Worm (Caenorhabditis elegans): ENCODE measurements around the gene best-24.

The best-24 gene

ce11 chrIII:7917667-7918066, 16.8 kb downstream of the best-24 start, which contains the start of gene gly-3:
TSS of gene gly-3 (minus strand) at chrIII:7917767.
- TF ChIP-seq T22C8.4 (GFP tag; IDR thresholded peaks at IDR 0.05) (no peak), flt-1 (GFP tag; IDR thresholded peaks at IDR 0.05) (no peak), ztf-29 (GFP tag; IDR thresholded peaks at IDR 0.05) (no peak), ztf-23 (GFP tag; IDR thresholded peaks at IDR 0.05) (no peak)

DNA sequence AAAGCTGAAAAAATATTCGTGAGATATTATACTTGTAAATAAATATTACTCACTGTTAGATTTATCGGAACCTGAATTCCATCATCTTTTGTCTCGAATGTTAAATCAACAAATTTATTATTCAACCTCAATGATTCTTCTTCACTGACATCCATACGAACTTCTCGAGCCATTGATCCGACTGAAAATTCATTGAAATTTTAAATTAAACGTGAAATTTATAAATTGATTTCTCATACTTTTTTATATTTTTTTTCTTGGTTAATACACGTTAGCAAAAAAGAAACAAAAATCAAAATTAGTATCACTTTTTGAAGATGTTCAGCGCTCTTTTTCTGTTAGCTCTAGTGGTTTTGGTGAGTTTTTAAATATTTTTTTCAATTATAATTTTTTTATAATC, 19.0 kb downstream of the best-24 start, which contains the start of gene C29E4.14:
C29E4.14 (plus strand) TSS at position 301 of the 400 bp plus-strand sequence.
- TF ChIP-seq flt-1 (GFP tag; IDR thresholded peaks at IDR 0.05) (no peak), cog-1 (tag; optimal IDR thresholded peaks at IDR 0.05) (no peak), ref-1 (GFP tag; conservative IDR thresholded peaks at IDR 0.05) (no peak)

DNA sequence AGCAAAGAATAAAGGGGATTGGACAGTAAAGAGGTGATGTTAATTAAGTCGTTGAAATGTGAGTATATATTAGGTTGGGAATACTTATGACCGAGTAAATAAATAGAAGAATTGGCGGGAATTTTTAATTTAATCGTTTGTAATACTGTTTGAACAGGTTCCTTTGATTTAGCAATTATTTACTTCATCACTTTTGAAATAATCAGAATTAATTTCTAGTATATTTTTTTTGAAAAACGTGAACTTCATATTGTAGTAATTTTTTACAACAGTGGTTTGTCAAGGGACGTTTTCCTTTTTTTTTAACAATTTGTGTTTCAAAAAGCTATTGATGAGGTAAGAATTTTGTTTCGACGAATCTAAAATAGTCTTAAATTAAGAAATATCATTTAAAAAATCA, 21.4 kb downstream of the best-24 start, which contains the start of gene C29E4.17:
C29E4.17 (plus strand) TSS at position 301 of the 400 bp plus-strand sequence.
- TF ChIP-seq flt-1 (GFP tag; IDR thresholded peaks at IDR 0.05) = no peak
- no peak for TF ChIP-seq ztf-23 (GFP tag; IDR thresholded peaks at IDR 0.05)
- TF ChIP-seq ref-1 (GFP tag; conservative IDR thresholded peaks at IDR 0.05) = no peak

- TF ChIP-seq cog-1 (tag; optimal IDR thresholded peaks at IDR 0.05) (no peak), med-1 (GFP tag; optimal IDR thresholded peaks at IDR 0.05; ENCODE audit: insufficient read depth) (no peak), ztf-29 (GFP tag; IDR thresholded peaks at IDR 0.05) (no peak), tab-1 (GFP tag; IDR thresholded peaks at IDR 0.05) (no peak), flt-1 (GFP tag; IDR thresholded peaks at IDR 0.05) (no peak), ztf-23 (GFP tag; IDR thresholded peaks at IDR 0.05) (no peak), T22C8.4 (GFP tag; IDR thresholded peaks at IDR 0.05) (no peak), ref-1 (GFP tag; conservative IDR thresholded peaks at IDR 0.05) (no peak), klf-2 (GFP tag; conservative IDR thresholded peaks at IDR 0.05) (no peak)
These were observed 24.0 kb downstream of the best-24 start, which contains the start of gene tag-250 for ce11 chrIII:7924821-7925220. TSS of gene tag-250 (minus strand) at chrIII:7924921.

DNA sequence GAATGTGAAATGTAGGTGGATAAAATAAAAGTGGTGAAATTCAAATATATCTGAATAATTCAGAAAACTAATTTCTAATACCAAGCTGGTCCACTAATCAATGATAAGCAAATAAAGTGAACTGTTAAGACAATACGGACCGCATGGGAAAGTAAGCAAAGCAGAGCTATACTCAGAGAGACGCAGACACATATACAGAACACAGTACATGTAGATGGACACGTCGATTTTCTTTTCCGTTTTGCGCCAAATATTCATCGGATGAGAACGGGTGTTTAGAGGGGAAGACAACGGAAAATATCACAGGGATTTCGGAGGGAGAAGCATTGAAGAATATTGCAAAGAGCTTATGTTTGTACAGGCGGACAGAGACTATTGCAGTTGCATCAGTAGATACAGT, 25.1 kb downstream of the best-24 start:
- TF ChIP-seq cog-1 (tag; optimal IDR thresholded peaks at IDR 0.05) (no peak), ztf-29 (GFP tag; IDR thresholded peaks at IDR 0.05) (no peak), ref-1 (GFP tag; conservative IDR thresholded peaks at IDR 0.05) (no peak), klf-2 (GFP tag; conservative IDR thresholded peaks at IDR 0.05) (no peak), flt-1 (GFP tag; IDR thresholded peaks at IDR 0.05) (no peak), med-1 (GFP tag; optimal IDR thresholded peaks at IDR 0.05; ENCODE audit: insufficient read depth) (no peak)

ce11 chrIII:7928549-7929129, 27.8 kb downstream of the best-24 start, which contains the start of the genes C29E4.13 and npp-15:
TSS of gene C29E4.13 (minus strand) at chrIII:7928717.
TSS of gene npp-15 (plus strand) at chrIII:7929043.
- TF ChIP-seq ztf-29 (GFP tag; IDR thresholded peaks at IDR 0.05) (no peak), klf-2 (GFP tag; conservative IDR thresholded peaks at IDR 0.05) (no peak), cog-1 (tag; optimal IDR thresholded peaks at IDR 0.05) (no peak), flt-1 (GFP tag; IDR thresholded peaks at IDR 0.05) (no peak), T22C8.4 (GFP tag; IDR thresholded peaks at IDR 0.05) (no peak)

- TF ChIP-seq ztf-23 (GFP tag; IDR thresholded peaks at IDR 0.05) (no peak), T22C8.4 (GFP tag; IDR thresholded peaks at IDR 0.05) (no peak), klf-2 (GFP tag; conservative IDR thresholded peaks at IDR 0.05) (no peak), ref-1 (GFP tag; conservative IDR thresholded peaks at IDR 0.05) (no peak), cog-1 (tag; optimal IDR thresholded peaks at IDR 0.05) (no peak)
These were observed 32.4 kb downstream of the best-24 start, which contains the start of gene ran-2 for ce11 chrIII:7933235-7933634. TSS of gene ran-2 (plus strand) at chrIII:7933535.

DNA sequence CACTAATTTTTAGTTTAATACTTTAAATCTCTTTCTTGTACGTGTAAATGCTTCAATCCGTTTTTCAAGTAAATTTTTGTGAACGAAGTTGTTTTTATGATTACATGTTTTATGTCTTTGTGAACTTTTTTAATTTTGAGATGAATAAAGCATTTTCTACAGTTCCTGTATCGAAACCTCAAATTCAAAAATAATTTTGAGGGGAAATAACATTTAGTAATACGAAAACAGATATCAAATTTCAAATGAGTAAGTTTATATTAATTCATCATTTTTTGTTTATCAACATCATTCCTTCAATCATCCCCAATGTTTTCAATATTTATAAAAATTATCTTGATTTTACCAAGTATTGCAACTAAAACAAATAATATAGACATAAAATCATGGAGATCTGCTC, 36.7 kb downstream of the best-24 start, which contains the start of gene C29E4.10:
C29E4.10 (plus strand) TSS at position 301 of the 400 bp plus-strand sequence.
- TF ChIP-seq ref-1 (GFP tag; conservative IDR thresholded peaks at IDR 0.05) = no peak
- TF ChIP-seq T22C8.4 (GFP tag; IDR thresholded peaks at IDR 0.05) = no peak
- no peak for TF ChIP-seq flt-1 (GFP tag; IDR thresholded peaks at IDR 0.05)
- TF ChIP-seq ztf-23 (GFP tag; IDR thresholded peaks at IDR 0.05) = no peak
- TF ChIP-seq ztf-29 (GFP tag; IDR thresholded peaks at IDR 0.05) = no peak
- TF ChIP-seq tab-1 (GFP tag; IDR thresholded peaks at IDR 0.05) = no peak
- TF ChIP-seq med-1 (GFP tag; optimal IDR thresholded peaks at IDR 0.05; ENCODE audit: insufficient read depth) = no peak
- no peak for TF ChIP-seq klf-2 (GFP tag; conservative IDR thresholded peaks at IDR 0.05)

DNA sequence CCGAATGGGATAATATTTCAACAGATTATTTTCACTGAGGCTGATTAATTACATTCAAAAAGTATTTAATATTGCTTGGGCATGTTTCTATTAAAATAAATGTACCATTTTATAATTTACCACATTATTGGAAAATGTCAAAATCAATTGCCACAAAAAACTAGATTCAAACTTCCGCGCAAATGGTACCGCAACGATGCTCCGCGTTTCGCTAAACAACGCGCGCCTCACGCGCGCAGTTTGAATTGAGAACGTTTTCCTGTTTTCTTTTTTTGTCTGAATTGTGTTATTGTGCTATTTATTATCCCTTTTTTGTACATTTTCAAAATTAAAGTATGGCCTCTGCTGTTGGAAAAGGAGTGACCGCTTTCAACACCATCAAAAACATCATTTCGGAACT, 40.0 kb downstream of the best-24 start, which contains the start of gene C29E4.12:
C29E4.12 (plus strand) TSS at position 333 of the 400 bp plus-strand sequence.
- TF ChIP-seq klf-2 (GFP tag; conservative IDR thresholded peaks at IDR 0.05) (no peak), flt-1 (GFP tag; IDR thresholded peaks at IDR 0.05) (no peak), ref-1 (GFP tag; conservative IDR thresholded peaks at IDR 0.05) (no peak), T22C8.4 (GFP tag; IDR thresholded peaks at IDR 0.05) (no peak), tab-1 (GFP tag; IDR thresholded peaks at IDR 0.05) (no peak), ztf-29 (GFP tag; IDR thresholded peaks at IDR 0.05) (no peak), cog-1 (tag; optimal IDR thresholded peaks at IDR 0.05) (no peak)

ce11 chrIII:7941417-7941816, 40.6 kb downstream of the best-24 start, which contains the start of gene kle-2:
TSS of gene kle-2 (plus strand) at chrIII:7941717.
- no peak for TF ChIP-seq ztf-23 (GFP tag; IDR thresholded peaks at IDR 0.05)
- no peak for TF ChIP-seq T22C8.4 (GFP tag; IDR thresholded peaks at IDR 0.05)
- TF ChIP-seq cog-1 (tag; optimal IDR thresholded peaks at IDR 0.05) = no peak
- TF ChIP-seq klf-2 (GFP tag; conservative IDR thresholded peaks at IDR 0.05) = no peak
- no peak for TF ChIP-seq ref-1 (GFP tag; conservative IDR thresholded peaks at IDR 0.05)
- TF ChIP-seq med-1 (GFP tag; optimal IDR thresholded peaks at IDR 0.05; ENCODE audit: insufficient read depth) = no peak
- no peak for TF ChIP-seq ztf-29 (GFP tag; IDR thresholded peaks at IDR 0.05)
- TF ChIP-seq flt-1 (GFP tag; IDR thresholded peaks at IDR 0.05) = no peak
- TF ChIP-seq tab-1 (GFP tag; IDR thresholded peaks at IDR 0.05) = no peak
